Worm (Caenorhabditis elegans): ENCODE results near the gene moc-3.

Gene moc-3

ce11 chrIV:8099601-8100000, 30.8 kb upstream of the moc-3 start, which contains the start of gene Y42H9AR.2:
TSS of gene Y42H9AR.2 (plus strand) at chrIV:8099901.
- no peak for TF ChIP-seq mes-2 (tag; optimal IDR thresholded peaks at IDR 0.05; ENCODE audit: poor library complexity, severe bottlenecking)

ce11 chrIV:8102231-8102630, 28.1 kb upstream of the moc-3 start, which contains the start of gene Y42H9AR.5:
TSS of gene Y42H9AR.5 (plus strand) at chrIV:8102531.
- TF ChIP-seq ces-1 (GFP tag; optimal IDR thresholded peaks at IDR 0.05), result no peak
- TF ChIP-seq ceh-44 (GFP tag; IDR thresholded peaks at IDR 0.05), result no peak
- no peak for TF ChIP-seq cey-2 (tag; optimal IDR thresholded peaks at IDR 0.05; ENCODE audit: borderline replicate concordance, insufficient read depth)
- TF ChIP-seq nhr-25 (tag; optimal IDR thresholded peaks at IDR 0.05; ENCODE audit: borderline replicate concordance, insufficient read depth), result no peak
- TF ChIP-seq aha-1 (tag), result peak; percentile 12
- peak in 1 of 2 experiments; percentile 9 for TF ChIP-seq mdl-1 (tag; optimal IDR thresholded peaks at IDR 0.05)
- no peak for TF ChIP-seq unc-130 (GFP tag; optimal IDR thresholded peaks at IDR 0.05)
- no peak for TF ChIP-seq mep-1 (tag; optimal IDR thresholded peaks at IDR 0.05)
- TF ChIP-seq lin-39 (tag; optimal IDR thresholded peaks at IDR 0.05), result no peak

ce11 chrIV:8103196-8103595, 27.2 kb upstream of the moc-3 start:
- TF ChIP-seq madf-5 (GFP tag; IDR thresholded peaks at IDR 0.05) (no peak), nhr-10 (tag; optimal IDR thresholded peaks at IDR 0.05) (no peak), php-3 (GFP tag; IDR thresholded peaks at IDR 0.05) (no peak), nhr-11 (tag; optimal IDR thresholded peaks at IDR 0.05) (no peak), ZK337.2 (GFP tag; IDR thresholded peaks at IDR 0.05) (no peak), fos-1 (tag; optimal IDR thresholded peaks at IDR 0.05) (no peak), hlh-30 (tag; optimal IDR thresholded peaks at IDR 0.05; ENCODE audit: insufficient read depth) (no peak), ceh-82 (tag; optimal IDR thresholded peaks at IDR 0.05) (no peak), spr-1 (tag; optimal IDR thresholded peaks at IDR 0.05) (no peak), T20F7.1 (GFP tag; optimal IDR thresholded peaks at IDR 0.05) (no peak), dmd-6 (GFP tag; IDR thresholded peaks at IDR 0.05) (peak; percentile 59; the same call in 1 of the 2 replicates), mdt-29 (GFP tag; IDR thresholded peaks at IDR 0.05) (no peak), F26F4.8 (GFP tag; conservative IDR thresholded peaks at IDR 0.05) (no peak), mxl-3 (GFP tag; optimal IDR thresholded peaks at IDR 0.05) (peak; percentile 73), zfp-3 (GFP tag; conservative IDR thresholded peaks at IDR 0.05) (no peak), egl-43 (GFP tag; IDR thresholded peaks at IDR 0.05) (no peak), lin-1 (GFP tag; IDR thresholded peaks at IDR 0.05) (no peak), unc-62 (GFP tag; optimal IDR thresholded peaks at IDR 0.05 in 1 of 2) (peak in 1 of 2 experiments; percentile 81), unc-62 (tag; optimal IDR thresholded peaks at IDR 0.05) (no peak), pqm-1 (tag; optimal IDR thresholded peaks at IDR 0.05) (no peak), tag-97 (GFP tag; IDR thresholded peaks at IDR 0.05) (no peak), nhr-48 (tag; optimal IDR thresholded peaks at IDR 0.05) (peak; percentile 9), lin-15B (tag; optimal IDR thresholded peaks at IDR 0.05) (no peak)

- TF ChIP-seq lin-38 (GFP tag; IDR thresholded peaks at IDR 0.05) (no peak), nhr-48 (tag; optimal IDR thresholded peaks at IDR 0.05) (no peak), zag-1 (tag; optimal IDR thresholded peaks at IDR 0.05) (no peak), madf-9 (GFP tag; conservative IDR thresholded peaks at IDR 0.05) (no peak), hif-1 (tag; optimal IDR thresholded peaks at IDR 0.05) (no peak), tag-97 (GFP tag; IDR thresholded peaks at IDR 0.05) (no peak), unc-62 (GFP tag; optimal IDR thresholded peaks at IDR 0.05 in 1 of 2) (peak in 1 of 2 experiments; percentile 94), unc-62 (tag; optimal IDR thresholded peaks at IDR 0.05) (no peak)
Observed at ce11 chrIV:8105083-8105482, 25.3 kb upstream of the moc-3 start.
